Fruit fly (Drosophila melanogaster) whole organism, embryonic: Measurements from ENCODE around the gene CG7974.

Experiments used
- BEAF-32 ChIP-seq: fragments of 200-800 bp; sonication (Bioruptor generic); optimal IDR thresholded peaks from 3 replicates; lab custom pipeline; 2017; ENCODE audit warnings: missing biosample characterization, missing genetic modification characterization, mild to moderate bottlenecking, moderate library complexity, missing genetic modification reagents
- Bdp1 ChIP-seq: fragments of 200-800 bp; sonication (Bioruptor generic); optimal IDR thresholded peaks from 3 replicates; lab custom pipeline; 2016; ENCODE audit warnings: missing biosample characterization, missing genetic modification characterization
- CG12391 ChIP-seq: fragments of 200-800 bp; sonication (Bioruptor generic); optimal IDR thresholded peaks from 3 replicates; lab custom pipeline; 2018; ENCODE audit warnings: missing biosample characterization, mild to moderate bottlenecking, missing genetic modification characterization, moderate library complexity
- CG15011 ChIP-seq: fragments of 200-800 bp; sonication (Bioruptor generic); optimal IDR thresholded peaks from 3 replicates; lab custom pipeline; 2018; ENCODE audit warnings: missing biosample characterization, mild to moderate bottlenecking, missing genetic modification characterization
- CG15479 ChIP-seq: fragments of 200-800 bp; sonication (Bioruptor generic); optimal IDR thresholded peaks from 3 replicates; lab custom pipeline; 2019; ENCODE audit warnings: missing biosample characterization, mild to moderate bottlenecking, missing genetic modification characterization, moderate library complexity
- CG1603 ChIP-seq: fragments of 200-800 bp; sonication (Bioruptor generic); optimal IDR thresholded peaks from 2 replicates; lab custom pipeline; 2019; ENCODE audit warnings: missing biosample characterization, mild to moderate bottlenecking, missing genetic modification characterization, moderate library complexity
- CG17361 ChIP-seq: fragments of 200-800 bp; sonication (Bioruptor generic); IDR thresholded peaks from 3 replicates; pipeline ENCODE4 v1.3.6; 2022; ENCODE audit warnings: missing biosample characterization, missing genetic modification characterization
- CG2129 ChIP-seq: fragments of 200-800 bp; sonication (Bioruptor generic); IDR thresholded peaks from 2 replicates; pipeline ENCODE4 v1.3.6; 2022; ENCODE audit warnings: missing biosample characterization, missing genetic modification characterization; ENCODE audit not compliant: partially characterized antibody
- CG2875 ChIP-seq: fragments of 200-800 bp; sonication (Bioruptor generic); optimal IDR thresholded peaks from 2 replicates; lab custom pipeline; 2017; ENCODE audit warnings: missing biosample characterization, mild to moderate bottlenecking, missing genetic modification characterization, missing genetic modification reagents
- CG3065 ChIP-seq: fragments of 200-800 bp; sonication (Bioruptor generic); optimal IDR thresholded peaks from 2 replicates; lab custom pipeline; 2016; ENCODE audit warnings: missing biosample characterization, missing genetic modification characterization
- CG3281 ChIP-seq: fragments of 200-800 bp; sonication (Bioruptor generic); optimal IDR thresholded peaks from 3 replicates; lab custom pipeline; 2017; ENCODE audit warnings: missing biosample characterization, mild to moderate bottlenecking, missing genetic modification characterization
- CG7963 ChIP-seq: fragments of 200-800 bp; sonication (Bioruptor generic); IDR thresholded peaks from 3 replicates; pipeline ENCODE4 v1.3.6; 2022; ENCODE audit warnings: missing biosample characterization, missing genetic modification characterization; ENCODE audit not compliant: partially characterized antibody
- CG8944 ChIP-seq: fragments of 200-800 bp; sonication (Bioruptor generic); optimal IDR thresholded peaks from 3 replicates; lab custom pipeline; 2016; ENCODE audit warnings: missing biosample characterization, missing genetic modification characterization
- Camta ChIP-seq: fragments of 200-800 bp; sonication (Bioruptor generic); optimal IDR thresholded peaks from 2 replicates; lab custom pipeline; 2016; ENCODE audit warnings: missing biosample characterization, missing genetic modification characterization
- Dbx ChIP-seq: fragments of 200-800 bp; sonication (Bioruptor generic); IDR thresholded peaks from 3 replicates; pipeline ENCODE4 v1.3.6; 2022; ENCODE audit warnings: missing biosample characterization, missing genetic modification characterization
- Dfd ChIP-seq, 2 experiments: fragments of >200 bp; optimal IDR thresholded peaks; 2 replicates each; lab custom pipeline; 2017; ENCODE audit warnings: missing biosample characterization in 2 of 2, missing genetic modification characterization in 2 of 2
- Fer1 ChIP-seq: fragments of 200-800 bp; sonication (Bioruptor generic); optimal IDR thresholded peaks from 2 replicates; lab custom pipeline; 2017; ENCODE audit warnings: missing biosample characterization, mild to moderate bottlenecking, missing genetic modification characterization
- GATAe ChIP-seq: fragments of 200-800 bp; sonication (Bioruptor generic); conservative IDR thresholded peaks from 2 replicates; pipeline ENCODE4 v1.3.6; 2022; ENCODE audit warnings: missing biosample characterization, missing genetic modification characterization
- Hey ChIP-seq: fragments of 200-800 bp; sonication (Bioruptor generic); optimal IDR thresholded peaks from 3 replicates; lab custom pipeline; 2018; ENCODE audit warnings: missing biosample characterization, mild to moderate bottlenecking, missing genetic modification characterization
- Nf-YC ChIP-seq: fragments of 200-800 bp; optimal IDR thresholded peaks from 3 replicates; lab custom pipeline; 2019; ENCODE audit warnings: missing biosample characterization, mild to moderate bottlenecking, missing genetic modification characterization, moderate library complexity
- Scr ChIP-seq: fragments of 200-800 bp; sonication (Bioruptor generic); IDR thresholded peaks from 2 replicates; pipeline ENCODE4 v1.3.6; 2022; ENCODE audit warnings: missing biosample characterization, missing genetic modification characterization; ENCODE audit not compliant: partially characterized antibody
- Sox102F ChIP-seq: fragments of 200-800 bp; sonication (Bioruptor generic); optimal IDR thresholded peaks from 2 replicates; lab custom pipeline; 2018; ENCODE audit warnings: missing biosample characterization, mild to moderate bottlenecking, missing genetic modification characterization, moderate library complexity
- Sry-δ ChIP-seq: fragments of 200-800 bp; sonication (Bioruptor generic); optimal IDR thresholded peaks from 2 replicates; lab custom pipeline; 2016; ENCODE audit warnings: missing biosample characterization, missing genetic modification characterization
- Usf ChIP-seq: fragments of 200-800 bp; sonication (Bioruptor generic); optimal IDR thresholded peaks from 2 replicates; lab custom pipeline; 2017; ENCODE audit warnings: missing genotype, missing biosample characterization, missing genetic modification characterization
- YL-1 ChIP-seq: fragments of 200-800 bp; sonication (Bioruptor generic); optimal IDR thresholded peaks from 3 replicates; lab custom pipeline; 2017; ENCODE audit warnings: missing biosample characterization, mild to moderate bottlenecking, missing genetic modification characterization
- ato ChIP-seq: fragments of 200-800 bp; sonication (Bioruptor generic); IDR thresholded peaks from 2 replicates; pipeline ENCODE4 v1.3.6; 2022; ENCODE audit warnings: missing biosample characterization, missing genetic modification characterization; ENCODE audit not compliant: partially characterized antibody
- bbx ChIP-seq: fragments of 200-800 bp; sonication (Bioruptor generic); IDR thresholded peaks from 2 replicates; pipeline ENCODE4 v1.3.6; 2022; ENCODE audit warnings: missing biosample characterization, missing genetic modification characterization; ENCODE audit not compliant: partially characterized antibody
- bigmax ChIP-seq: fragments of 200-800 bp; sonication (Bioruptor generic); optimal IDR thresholded peaks from 2 replicates; lab custom pipeline; 2018; ENCODE audit warnings: missing biosample characterization, mild to moderate bottlenecking, missing genetic modification characterization
- bsh ChIP-seq, 2 experiments: fragments of 200-800 bp; sonication (Bioruptor generic); optimal IDR thresholded peaks; 2 replicates each; lab custom pipeline; 2017 to 2018; ENCODE audit warnings: mild to moderate bottlenecking in 2 of 2, missing biosample characterization in 2 of 2, missing genetic modification characterization in 2 of 2, moderate library complexity in 1 of 2
- cg ChIP-seq: fragments of 200-800 bp; sonication (Bioruptor generic); optimal IDR thresholded peaks from 3 replicates; lab custom pipeline; 2019; ENCODE audit warnings: missing biosample characterization, mild to moderate bottlenecking, missing genetic modification characterization, moderate library complexity
- crc ChIP-seq: fragments of 200-800 bp; sonication (Bioruptor generic); optimal IDR thresholded peaks from 2 replicates; lab custom pipeline; 2016; ENCODE audit warnings: missing biosample characterization, missing genetic modification characterization
- dpn ChIP-seq, 2 experiments: fragments of 200-800 bp; sonication (Bioruptor generic); optimal IDR thresholded peaks; 3 replicates each; lab custom pipeline; 2016; ENCODE audit warnings: missing biosample characterization in 2 of 2, missing genetic modification characterization in 2 of 2
- dysf ChIP-seq: fragments of 200-800 bp; sonication (Bioruptor generic); IDR thresholded peaks from 3 replicates; pipeline ENCODE4 v1.3.6; 2022; ENCODE audit warnings: missing biosample characterization, missing genetic modification characterization
- fd3F ChIP-seq: fragments of 200-800 bp; sonication (Bioruptor generic); optimal IDR thresholded peaks from 2 replicates; lab custom pipeline; 2018; ENCODE audit warnings: missing biosample characterization, mild to moderate bottlenecking, missing genetic modification characterization, moderate library complexity
- fru ChIP-seq: fragments of >200 bp; optimal IDR thresholded peaks from 2 replicates; lab custom pipeline; 2017
- gt ChIP-seq: fragments of 200-800 bp; sonication (Bioruptor generic); IDR thresholded peaks from 2 replicates; pipeline ENCODE4 v1.3.6; 2022; ENCODE audit warnings: missing biosample characterization, missing genetic modification characterization
- h ChIP-seq: fragments of >200 bp; optimal IDR thresholded peaks from 2 replicates; lab custom pipeline; 2017
- ind ChIP-seq: fragments of 200-800 bp; sonication (Bioruptor generic); optimal IDR thresholded peaks from 3 replicates; lab custom pipeline; 2016; ENCODE audit warnings: missing biosample characterization, missing genetic modification characterization
- kni ChIP-seq: fragments of 200-800 bp; sonication (Bioruptor generic); optimal IDR thresholded peaks from 3 replicates; lab custom pipeline; 2017; ENCODE audit warnings: mild to moderate bottlenecking, missing biosample characterization, missing genetic modification reagents, missing genetic modification characterization
- lov ChIP-seq, 2 experiments: fragments of 200-800 bp in 1 of 2; fragments of >200 bp in 1 of 2; sonication (Bioruptor generic) in 1 of 2; IDR thresholded peaks in 1 of 2; optimal IDR thresholded peaks in 1 of 2; 2 replicates in 1 of 2; 3 replicates in 1 of 2; pipeline versions ENCODE4 v1.3.6 to Lab custom; 2017 to 2022; ENCODE audit warnings: missing biosample characterization in 1 of 2, missing genetic modification characterization in 1 of 2
- org-1 ChIP-seq: fragments of 200-800 bp; sonication (Bioruptor generic); optimal IDR thresholded peaks from 2 replicates; lab custom pipeline; 2017; ENCODE audit warnings: missing biosample characterization, missing genetic modification characterization
- scrt ChIP-seq: fragments of 200-800 bp; sonication (Bioruptor generic); optimal IDR thresholded peaks from 2 replicates; lab custom pipeline; 2018; ENCODE audit warnings: missing biosample characterization, mild to moderate bottlenecking, missing genetic modification characterization, moderate library complexity
- sim ChIP-seq: fragments of 200-800 bp; sonication (Bioruptor generic); IDR thresholded peaks from 2 replicates; pipeline ENCODE4 v1.3.6; 2022; ENCODE audit warnings: missing biosample characterization, missing genetic modification characterization
- sna ChIP-seq: fragments of 200-800 bp; sonication (Bioruptor generic); IDR thresholded peaks from 2 replicates; pipeline ENCODE4 v1.3.6; 2022; ENCODE audit warnings: missing biosample characterization, missing genetic modification characterization; ENCODE audit not compliant: partially characterized antibody
- sob ChIP-seq: fragments of 200-800 bp; sonication (Bioruptor generic); IDR thresholded peaks from 2 replicates; pipeline ENCODE4 v1.3.6; 2022; ENCODE audit warnings: missing biosample characterization, missing genetic modification characterization
- tin ChIP-seq: fragments of 200-800 bp; sonication (Bioruptor generic); optimal IDR thresholded peaks from 3 replicates; lab custom pipeline; 2016; ENCODE audit warnings: missing biosample characterization, missing genetic modification characterization
- trh ChIP-seq: fragments of 200-800 bp; sonication (Bioruptor generic); optimal IDR thresholded peaks from 2 replicates; lab custom pipeline; 2016; ENCODE audit warnings: missing biosample characterization, missing genetic modification characterization
- ttk ChIP-seq: fragments of 200-800 bp; sonication (Bioruptor generic); IDR thresholded peaks from 2 replicates; pipeline ENCODE4 v2.1.2; 2022; ENCODE audit warnings: missing biosample characterization, missing genetic modification characterization
- vnd ChIP-seq: fragments of 200-800 bp; sonication (Bioruptor generic); IDR thresholded peaks from 3 replicates; pipeline ENCODE4 v1.3.6; 2022; ENCODE audit warnings: missing biosample characterization, missing genetic modification characterization; ENCODE audit not compliant: partially characterized antibody

The CG7974 gene

dm6 chr3L:1618116-1618727 is 46.7 kb upstream of the CG7974 start, which contains the start of the genes CG13926, ABCB7 and CG33230 (continued):
- TF ChIP-seq Bdp1 (GFP tag; lab: Kevin White, UChicago): peak; percentile 13
- peak; percentile 59 for TF ChIP-seq kni
- no peak for TF ChIP-seq trh (GFP tag; lab: Kevin White, UChicago)
- peak; percentile 55 for TF ChIP-seq CG12391 (tag; lab: Kevin White, UChicago)
- TF ChIP-seq ato (GFP tag; lab: Robert Waterston, UW): no peak
- no peak for TF ChIP-seq vnd (GFP tag; lab: Robert Waterston, UW)
- 0 out of 2 replicates have a peak, but pooled peaks have one; percentile 2 for TF ChIP-seq bbx (GFP tag; lab: Robert Waterston, UW)
- no peak for TF ChIP-seq ttk
- TF ChIP-seq crc (GFP tag; lab: Kevin White, UChicago): no peak
- TF ChIP-seq h (lab: Kevin White, UChicago): no peak
- peak; percentile 89 for TF ChIP-seq YL-1 (GFP tag; lab: Kevin White, UChicago)
- TF ChIP-seq Hey (tag; lab: Kevin White, UChicago): peak; percentile 81
- no peak for TF ChIP-seq lov (optimal IDR thresholded peaks at IDR 0.05; lab: Kevin White, UChicago)
- no peak for TF ChIP-seq lov (GFP tag; IDR thresholded peaks at IDR 0.05; lab: Robert Waterston, UW)
- TF ChIP-seq Fer1 (GFP tag; lab: Kevin White, UChicago): peak; percentile 27
- no peak for TF ChIP-seq CG15479
- no peak; the same call in 2 of the 3 replicates for TF ChIP-seq CG17361 (GFP tag; lab: Robert Waterston, UW)
- no peak for TF ChIP-seq Camta (GFP tag; lab: Kevin White, UChicago)
- TF ChIP-seq cg (GFP tag; lab: Kevin White, UChicago): no peak
- TF ChIP-seq CG1603 (tag; lab: Kevin White, UChicago): no peak
- peak; percentile 46 for TF ChIP-seq Nf-YC (tag; lab: Kevin White, UChicago)
- TF ChIP-seq Usf: no peak
- peak; percentile 23 for TF ChIP-seq tin
- TF ChIP-seq CG15011 (GFP tag; lab: Kevin White, UChicago): no peak
- TF ChIP-seq org-1: no peak
- no peak for TF ChIP-seq CG7963 (GFP tag; lab: Robert Waterston, UW)
- TF ChIP-seq gt: no peak
- peak; percentile 27 for TF ChIP-seq ind (GFP tag; lab: Kevin White, UChicago)
- no peak; the same call in 1 of the 2 replicates for TF ChIP-seq CG2129
- no peak for TF ChIP-seq Dfd (GFP tag; optimal IDR thresholded peaks at IDR 0.05; lab: Kevin White, UChicago)
- no peak for TF ChIP-seq CG8944 (GFP tag; lab: Kevin White, UChicago)
- TF ChIP-seq scrt (GFP tag; lab: Kevin White, UChicago): no peak
- 0 out of 3 replicates have a peak, but pooled peaks have one; percentile 42 for TF ChIP-seq Dbx
- no peak for TF ChIP-seq fd3F
- TF ChIP-seq Scr: peak; percentile 54
- TF ChIP-seq CG3065 (GFP tag; lab: Kevin White, UChicago): no peak
- TF ChIP-seq dysf (GFP tag; lab: Robert Waterston, UW): 0 out of 3 replicates have a peak, but pooled peaks have one; percentile 30
- TF ChIP-seq BEAF-32 (GFP tag; lab: Kevin White, UChicago): peak; percentile 64
- TF ChIP-seq sim: no peak
- no peak for TF ChIP-seq fru (lab: Kevin White, UChicago)
- peak; percentile 55 for TF ChIP-seq CG3281
- no peak for TF ChIP-seq sob (GFP tag; lab: Robert Waterston, UW)
- TF ChIP-seq GATAe (GFP tag; lab: Robert Waterston, UW): no peak
- no peak for TF ChIP-seq CG2875
- TF ChIP-seq sna (GFP tag; lab: Robert Waterston, UW): no peak
- no peak for TF ChIP-seq Sox102F
- TF ChIP-seq dpn (GFP tag; optimal IDR thresholded peaks at IDR 0.05; lab: Kevin White, UChicago): peak; percentile 6 to 23
- peak; percentile 43 for TF ChIP-seq Sry-δ (GFP tag; lab: Kevin White, UChicago)
- TF ChIP-seq bigmax (GFP tag; lab: Kevin White, UChicago): no peak
- TF ChIP-seq bsh (GFP tag; optimal IDR thresholded peaks at IDR 0.05; lab: Kevin White, UChicago): no peak
